Worm (Caenorhabditis elegans) whole organism, L1 larva: ENCODE measurements around the gene ZK666.15.
A peak's percentile ranks its signal among the peaks of the same experiment; 100 is the strongest.

Source experiments
- C04F5.9 ChIP-seq: sonication (generic microtip); optimal IDR thresholded peaks from 2 replicates; lab custom pipeline; 2016; ENCODE audit warnings: missing genetic modification characterization, missing compliant biosample characterization
- C34B4.2 ChIP-seq: sonication (generic microtip); optimal IDR thresholded peaks from 2 replicates; lab custom pipeline; 2017; ENCODE audit warnings: mild to moderate bottlenecking, missing genetic modification characterization, missing compliant biosample characterization
- Y116A8C.19 ChIP-seq: sonication (generic microtip); optimal IDR thresholded peaks from 2 replicates; lab custom pipeline; 2016; ENCODE audit warnings: missing compliant biosample characterization, missing genetic modification characterization, borderline replicate concordance
- aha-1 ChIP-seq: fragments of 150-350 bp; optimal IDR thresholded peaks from 2 replicates; lab custom pipeline; 2014; ENCODE audit warnings: missing biosample characterization, missing genetic modification characterization
- alr-1 ChIP-seq: fragments of 200-800 bp; sonication (Bioruptor generic); optimal IDR thresholded peaks from 2 replicates; lab custom pipeline; 2018; ENCODE audit warnings: borderline replicate concordance, mild to moderate bottlenecking, missing genetic modification characterization, missing compliant biosample characterization
- aly-2 ChIP-seq: fragments of 150-350 bp; optimal IDR thresholded peaks from 2 replicates; lab custom pipeline; 2014; ENCODE audit warnings: missing biosample characterization, missing genetic modification characterization
- blmp-1 ChIP-seq: fragments of 150-350 bp; optimal IDR thresholded peaks from 2 replicates; lab custom pipeline; 2014; ENCODE audit warnings: missing biosample characterization, missing genetic modification characterization
- ceh-88 ChIP-seq: fragments of 200-800 bp; sonication (Bioruptor generic); IDR thresholded peaks from 2 replicates; pipeline ENCODE4 v1.3.6; 2022; ENCODE audit warnings: missing genetic modification characterization, missing compliant biosample characterization
- ceh-90 ChIP-seq: sonication (generic microtip); optimal IDR thresholded peaks from 2 replicates; lab custom pipeline; 2016; ENCODE audit warnings: missing genetic modification characterization, missing compliant biosample characterization
- ces-1 ChIP-seq: fragments of 150-350 bp; optimal IDR thresholded peaks from 2 replicates; lab custom pipeline; 2014; ENCODE audit warnings: missing biosample characterization, missing genetic modification reagents, missing genetic modification characterization
- dpl-1 ChIP-seq, 3 experiments: fragments of 150-350 bp in 2 of 3; sonication (generic microtip) in 1 of 3; optimal IDR thresholded peaks; 2 replicates each; lab custom pipeline; 2014 to 2017; ENCODE audit warnings: missing biosample characterization in 3 of 3, missing genetic modification characterization in 3 of 3, missing genetic modification reagents in 3 of 3
- dsc-1 ChIP-seq: sonication (generic microtip); optimal IDR thresholded peaks from 2 replicates; lab custom pipeline; 2016; ENCODE audit warnings: mild to moderate bottlenecking, missing genetic modification characterization, missing compliant biosample characterization
- egl-13 ChIP-seq: sonication (generic microtip); optimal IDR thresholded peaks from 2 replicates; lab custom pipeline; 2016; ENCODE audit warnings: missing genotype, missing genetic modification reagents, missing genetic modification characterization, missing compliant biosample characterization
- egl-27 ChIP-seq, 2 experiments: fragments of 150-350 bp in 1 of 2; sonication (generic microtip); optimal IDR thresholded peaks; 3 replicates each; lab custom pipeline; 2017 to 2018; ENCODE audit warnings: missing biosample characterization in 2 of 2, missing genetic modification characterization in 2 of 2, missing genetic modification reagents in 2 of 2
- ets-5 ChIP-seq: fragments of 200-800 bp; sonication (Bioruptor generic); IDR thresholded peaks from 2 replicates; pipeline ENCODE4 v1.3.6; 2022; ENCODE audit warnings: missing genetic modification characterization, missing compliant biosample characterization
- fkh-10 ChIP-seq: sonication (generic microtip); optimal IDR thresholded peaks from 2 replicates; lab custom pipeline; 2017; ENCODE audit warnings: missing biosample characterization, missing genetic modification reagents, missing genetic modification characterization
- fkh-4 ChIP-seq: sonication (generic microtip); optimal IDR thresholded peaks from 2 replicates; lab custom pipeline; 2016; ENCODE audit warnings: missing compliant biosample characterization, missing genetic modification characterization, borderline replicate concordance
- fkh-8 ChIP-seq: sonication (generic microtip); optimal IDR thresholded peaks from 2 replicates; lab custom pipeline; 2016; ENCODE audit warnings: mild to moderate bottlenecking, missing genetic modification characterization, missing compliant biosample characterization
- fos-1 ChIP-seq: fragments of 150-350 bp; optimal IDR thresholded peaks from 2 replicates; lab custom pipeline; 2014; ENCODE audit warnings: missing biosample characterization, missing genetic modification characterization
- grh-1 ChIP-seq: fragments of 200-800 bp; sonication (Bioruptor generic); IDR thresholded peaks from 2 replicates; pipeline ENCODE4 v1.3.6; 2022; ENCODE audit warnings: missing genetic modification reagents, missing genetic modification characterization, missing compliant biosample characterization
- hlh-4 ChIP-seq: sonication (generic microtip); optimal IDR thresholded peaks from 2 replicates; lab custom pipeline; 2016; ENCODE audit warnings: mild to moderate bottlenecking, missing genetic modification characterization, missing compliant biosample characterization
- irx-1 ChIP-seq: sonication (generic microtip); optimal IDR thresholded peaks from 2 replicates; lab custom pipeline; 2016; ENCODE audit warnings: missing genetic modification characterization, missing compliant biosample characterization
- isw-1 ChIP-seq: fragments of 200-800 bp; sonication (Bioruptor generic); IDR thresholded peaks from 2 replicates; pipeline ENCODE4 v1.3.6; 2022; ENCODE audit warnings: missing genetic modification characterization, missing compliant biosample characterization
- lin-39 ChIP-seq: fragments of 150-350 bp; optimal IDR thresholded peaks from 2 replicates; lab custom pipeline; 2014; ENCODE audit warnings: missing biosample characterization, missing genetic modification reagents, missing genetic modification characterization
- lir-3 ChIP-seq: sonication (generic microtip); optimal IDR thresholded peaks from 2 replicates; lab custom pipeline; 2016; ENCODE audit warnings: mild to moderate bottlenecking, missing genetic modification characterization, moderate library complexity, missing compliant biosample characterization; ENCODE audit not compliant: poor library complexity
- mab-9 ChIP-seq: fragments of 200-800 bp; sonication (Bioruptor generic); IDR thresholded peaks from 2 replicates; pipeline ENCODE4 v1.3.6; 2022; ENCODE audit warnings: missing genetic modification reagents, missing genetic modification characterization, missing compliant biosample characterization
- mdl-1 ChIP-seq, 2 experiments: fragments of 150-350 bp; optimal IDR thresholded peaks; 2 replicates each; lab custom pipeline; 2014 to 2017; ENCODE audit warnings: missing biosample characterization in 2 of 2, missing genetic modification characterization in 2 of 2, inconsistent platforms in 1 of 2
- mef-2 ChIP-seq: fragments of 150-350 bp; optimal IDR thresholded peaks from 2 replicates; lab custom pipeline; 2014; ENCODE audit warnings: missing biosample characterization, missing genetic modification characterization
- nhr-11 ChIP-seq: fragments of 150-350 bp; optimal IDR thresholded peaks from 2 replicates; lab custom pipeline; 2014; ENCODE audit warnings: missing biosample characterization, missing genetic modification characterization
- nhr-12 ChIP-seq: sonication (generic microtip); optimal IDR thresholded peaks from 2 replicates; lab custom pipeline; 2017; ENCODE audit warnings: missing biosample characterization, missing genetic modification characterization
- nhr-19 ChIP-seq: fragments of 200-800 bp; sonication (Bioruptor generic); conservative IDR thresholded peaks from 2 replicates; pipeline ENCODE4 v1.3.6; 2022; ENCODE audit warnings: missing genetic modification characterization, missing compliant biosample characterization
- nhr-20 ChIP-seq: sonication (generic microtip); optimal IDR thresholded peaks from 2 replicates; lab custom pipeline; 2016; ENCODE audit warnings: mild to moderate bottlenecking, missing genetic modification characterization, missing compliant biosample characterization
- nhr-237 ChIP-seq: fragments of 150-350 bp; optimal IDR thresholded peaks from 2 replicates; lab custom pipeline; 2014; ENCODE audit warnings: missing biosample characterization, missing genetic modification characterization
- nhr-28 ChIP-seq: fragments of 150-350 bp; optimal IDR thresholded peaks from 2 replicates; lab custom pipeline; 2014; ENCODE audit warnings: missing biosample characterization, missing genetic modification characterization
- nhr-47 ChIP-seq: sonication (generic microtip); optimal IDR thresholded peaks from 2 replicates; lab custom pipeline; 2016; ENCODE audit warnings: mild to moderate bottlenecking, missing genetic modification characterization, moderate library complexity, missing compliant biosample characterization
- nhr-76 ChIP-seq: sonication (generic microtip); optimal IDR thresholded peaks from 2 replicates; lab custom pipeline; 2017; ENCODE audit warnings: missing biosample characterization, missing genetic modification characterization
- nhr-84 ChIP-seq: sonication (generic microtip); optimal IDR thresholded peaks from 2 replicates; lab custom pipeline; 2017; ENCODE audit warnings: missing biosample characterization, missing genetic modification characterization
- nhr-85 ChIP-seq: sonication (generic microtip); peaks from one replicate; lab custom pipeline; 2016; ENCODE audit warnings: missing genetic modification characterization, inconsistent platforms, missing compliant biosample characterization
- pag-3 ChIP-seq: sonication (generic microtip); optimal IDR thresholded peaks from 2 replicates; lab custom pipeline; 2017; ENCODE audit warnings: missing genetic modification characterization, mild to moderate bottlenecking, missing compliant biosample characterization, antibody characterized with exemption, borderline replicate concordance; ENCODE audit not compliant: insufficient read depth
- pqm-1 ChIP-seq: sonication (generic microtip); optimal IDR thresholded peaks from 3 replicates; lab custom pipeline; 2017; ENCODE audit warnings: missing biosample characterization, missing genetic modification characterization
- rnt-1 ChIP-seq: sonication (generic microtip); optimal IDR thresholded peaks from 2 replicates; lab custom pipeline; 2016; ENCODE audit warnings: mild to moderate bottlenecking, missing genetic modification characterization, moderate library complexity, missing compliant biosample characterization
- skn-1 ChIP-seq: fragments of 150-350 bp; optimal IDR thresholded peaks from 2 replicates; lab custom pipeline; 2014; ENCODE audit warnings: missing biosample characterization, missing genetic modification characterization
- snu-23 ChIP-seq: sonication (generic microtip); optimal IDR thresholded peaks from 2 replicates; lab custom pipeline; 2016; ENCODE audit warnings: missing genetic modification characterization, missing compliant biosample characterization
- sptf-1 ChIP-seq: fragments of 150-350 bp; optimal IDR thresholded peaks from 2 replicates; lab custom pipeline; 2014; ENCODE audit warnings: missing biosample characterization, missing genetic modification characterization
- sup-37 ChIP-seq: fragments of 200-800 bp; sonication (Bioruptor generic); optimal IDR thresholded peaks from 2 replicates; lab custom pipeline; 2018; ENCODE audit warnings: mild to moderate bottlenecking, missing genetic modification characterization, missing compliant biosample characterization
- swsn-7 ChIP-seq: sonication (generic microtip); optimal IDR thresholded peaks from 2 replicates; lab custom pipeline; 2016; ENCODE audit warnings: missing genetic modification characterization, missing compliant biosample characterization
- tbx-2 ChIP-seq: sonication (generic microtip); optimal IDR thresholded peaks from 2 replicates; lab custom pipeline; 2016; ENCODE audit warnings: missing genetic modification characterization, missing compliant biosample characterization
- tlp-1 ChIP-seq: fragments of 150-350 bp; optimal IDR thresholded peaks from 2 replicates; lab custom pipeline; 2014; ENCODE audit warnings: missing biosample characterization, missing genetic modification characterization
- unc-62 ChIP-seq: fragments of 150-350 bp; optimal IDR thresholded peaks from 2 replicates; lab custom pipeline; 2014; ENCODE audit warnings: missing biosample characterization, missing genetic modification reagents, missing genetic modification characterization
- unc-98 ChIP-seq: fragments of 200-800 bp; sonication (Bioruptor generic); IDR thresholded peaks from 2 replicates; pipeline ENCODE4 v1.3.6; 2022; ENCODE audit warnings: missing genetic modification characterization, missing compliant biosample characterization
- vab-15 ChIP-seq: sonication (generic microtip); optimal IDR thresholded peaks from 2 replicates; lab custom pipeline; 2017; ENCODE audit warnings: missing genotype, mild to moderate bottlenecking, missing genetic modification characterization, missing compliant biosample characterization
- xbp-1 ChIP-seq: sonication (generic microtip); optimal IDR thresholded peaks from 2 replicates; lab custom pipeline; 2016; ENCODE audit warnings: missing genetic modification characterization, missing compliant biosample characterization
- zag-1 ChIP-seq: fragments of 150-350 bp; optimal IDR thresholded peaks from 2 replicates; lab custom pipeline; 2014; ENCODE audit warnings: missing biosample characterization, missing genetic modification characterization
- zip-4 ChIP-seq: fragments of 200-800 bp; sonication (Bioruptor generic); optimal IDR thresholded peaks from 2 replicates; lab custom pipeline; 2018; ENCODE audit warnings: mild to moderate bottlenecking, missing genetic modification characterization, moderate library complexity, missing compliant biosample characterization
- ztf-4 ChIP-seq: fragments of 150-350 bp; optimal IDR thresholded peaks from 2 replicates; lab custom pipeline; 2014; ENCODE audit warnings: missing biosample characterization, missing genetic modification characterization

ZK666.15 gene

DNA sequence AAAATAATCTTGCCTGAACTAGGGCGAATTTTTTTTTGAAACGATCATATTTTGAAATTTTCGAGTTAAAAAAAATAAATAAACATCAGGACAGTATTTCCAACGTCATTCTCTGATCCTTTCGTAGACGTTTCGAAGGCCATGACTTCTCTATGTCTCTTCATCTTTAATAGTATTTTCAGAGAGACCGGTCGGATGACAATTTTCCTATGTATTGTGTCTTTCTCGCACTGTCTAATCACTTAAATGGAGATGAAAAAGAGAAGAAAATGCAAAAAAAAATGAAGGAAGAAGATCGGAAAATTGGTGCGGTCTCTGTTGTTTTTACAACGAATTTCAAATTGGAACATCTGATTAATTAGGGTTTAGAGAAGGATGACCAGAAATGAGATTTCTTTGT is 38.3 kb downstream of the ZK666.15 start (continued):
- no peak for TF ChIP-seq nhr-76 (tag; lab: Kevin White, UChicago)
- no peak for TF ChIP-seq dsc-1 (tag; lab: Kevin White, UChicago)
- TF ChIP-seq alr-1 (tag; lab: Kevin White, UChicago), result no peak
- TF ChIP-seq aha-1, result no peak
- peak; percentile 51 for TF ChIP-seq nhr-20 (tag; lab: Kevin White, UChicago)
- TF ChIP-seq fkh-8 (tag; lab: Kevin White, UChicago), result no peak
- TF ChIP-seq nhr-84 (tag; lab: Kevin White, UChicago), result no peak
- TF ChIP-seq sup-37 (GFP tag; lab: Kevin White, UChicago), result no peak
- no peak for TF ChIP-seq mef-2
- TF ChIP-seq isw-1 (GFP tag; lab: Robert Waterston, UW), result no peak
- no peak for TF ChIP-seq sptf-1 (tag; lab: Kevin White, UChicago)
- TF ChIP-seq tbx-2, result no peak
- TF ChIP-seq C34B4.2 (tag; lab: Kevin White, UChicago), result no peak
- no peak for TF ChIP-seq egl-13 (tag; lab: Kevin White, UChicago)
- no peak for TF ChIP-seq ceh-88 (GFP tag; lab: Robert Waterston, UW)
- no peak for TF ChIP-seq swsn-7 (tag; lab: Kevin White, UChicago)
- no peak for TF ChIP-seq nhr-11 (tag; lab: Kevin White, UChicago)
- TF ChIP-seq nhr-19 (GFP tag; lab: Robert Waterston, UW), result no peak
- no peak for TF ChIP-seq ces-1
- peak; percentile 60 for TF ChIP-seq blmp-1 (tag; lab: Kevin White, UChicago)
- TF ChIP-seq vab-15, result no peak
- no peak for TF ChIP-seq zip-4
- TF ChIP-seq xbp-1, result no peak
- no peak for TF ChIP-seq ets-5 (GFP tag; lab: Robert Waterston, UW)
- no peak for TF ChIP-seq nhr-12 (tag; lab: Kevin White, UChicago)
- TF ChIP-seq fos-1 (tag; lab: Kevin White, UChicago), result no peak
- no peak for TF ChIP-seq zag-1
- TF ChIP-seq snu-23 (GFP tag; lab: Kevin White, UChicago), result peak; percentile 61
- TF ChIP-seq ztf-4 (tag; lab: Kevin White, UChicago), result no peak
- TF ChIP-seq skn-1 (tag; lab: Kevin White, UChicago), result peak; percentile 6
- TF ChIP-seq tlp-1, result no peak
- no peak for TF ChIP-seq mdl-1 (tag; optimal IDR thresholded peaks at IDR 0.05; lab: Kevin White, UChicago)
- no peak for TF ChIP-seq fkh-4
- TF ChIP-seq nhr-237, result no peak
- TF ChIP-seq hlh-4 (tag; lab: Kevin White, UChicago), result no peak
- no peak for TF ChIP-seq fkh-10 (GFP tag; lab: Kevin White, UChicago)
- TF ChIP-seq unc-62 (GFP tag; lab: Kevin White, UChicago), result no peak
- TF ChIP-seq irx-1 (tag; lab: Kevin White, UChicago), result no peak
- no peak for TF ChIP-seq ceh-90 (tag; lab: Kevin White, UChicago)
- TF ChIP-seq lir-3 (tag; lab: Kevin White, UChicago), result no peak
- no peak for TF ChIP-seq grh-1 (GFP tag; lab: Robert Waterston, UW)
- no peak for TF ChIP-seq pag-3
- TF ChIP-seq unc-98 (GFP tag; lab: Robert Waterston, UW), result no peak
- peak; percentile 87 for TF ChIP-seq nhr-85
- TF ChIP-seq dpl-1 (GFP tag; optimal IDR thresholded peaks at IDR 0.05; lab: Kevin White, UChicago), result no peak
- TF ChIP-seq pqm-1 (tag; lab: Kevin White, UChicago), result no peak
- TF ChIP-seq aly-2 (tag; lab: Kevin White, UChicago), result no peak
- no peak for TF ChIP-seq C04F5.9 (tag; lab: Kevin White, UChicago)
- no peak for TF ChIP-seq egl-27 (tag; optimal IDR thresholded peaks at IDR 0.05; lab: Kevin White, UChicago)
- TF ChIP-seq nhr-47 (tag; lab: Kevin White, UChicago), result no peak
- no peak for TF ChIP-seq mab-9 (GFP tag; lab: Robert Waterston, UW)
- TF ChIP-seq rnt-1 (tag; lab: Kevin White, UChicago), result no peak
- TF ChIP-seq lin-39 (tag; lab: Kevin White, UChicago), result no peak
- no peak for TF ChIP-seq nhr-28 (tag; lab: Kevin White, UChicago)
- no peak for TF ChIP-seq Y116A8C.19
